Fruit fly (Drosophila melanogaster) whole organism, embryonic: ENCODE results near the gene CG16965.

Experiments used
- Atf6 ChIP-seq: fragments of 200-800 bp; sonication (Bioruptor generic); IDR thresholded peaks from 2 replicates; pipeline ENCODE4 v1.3.6; 2022; ENCODE audit warnings: missing biosample characterization, missing genetic modification characterization
- B-H1 ChIP-seq: fragments of 200-800 bp; sonication (Bioruptor generic); IDR thresholded peaks from 3 replicates; pipeline ENCODE4 v1.3.6; 2022; ENCODE audit warnings: missing biosample characterization, missing genetic modification characterization
- CG11085 ChIP-seq: fragments of 200-800 bp; sonication (Bioruptor generic); IDR thresholded peaks from 2 replicates; pipeline ENCODE4 v1.3.6; 2022; ENCODE audit warnings: missing biosample characterization, missing genetic modification characterization
- CG12236 ChIP-seq: fragments of 200-800 bp; sonication (Bioruptor generic); optimal IDR thresholded peaks from 2 replicates; lab custom pipeline; 2016; ENCODE audit warnings: missing biosample characterization, missing genetic modification characterization
- CG12391 ChIP-seq: fragments of 200-800 bp; sonication (Bioruptor generic); optimal IDR thresholded peaks from 3 replicates; lab custom pipeline; 2018; ENCODE audit warnings: missing biosample characterization, mild to moderate bottlenecking, missing genetic modification characterization, moderate library complexity
- CG13123 ChIP-seq: fragments of 200-800 bp; sonication (Bioruptor generic); optimal IDR thresholded peaks from 2 replicates; lab custom pipeline; 2016; ENCODE audit warnings: missing biosample characterization, missing genetic modification characterization
- CG14441 ChIP-seq: fragments of 200-800 bp; sonication (Bioruptor generic); IDR thresholded peaks from 2 replicates; pipeline ENCODE4 v1.3.6; 2022; ENCODE audit warnings: missing biosample characterization, missing genetic modification characterization
- CG14667 ChIP-seq: fragments of 200-800 bp; sonication (Bioruptor generic); IDR thresholded peaks from 2 replicates; pipeline ENCODE4 v1.3.6; 2022; ENCODE audit warnings: missing biosample characterization, missing genetic modification characterization
- CG14710 ChIP-seq: fragments of 200-800 bp; sonication (Bioruptor generic); optimal IDR thresholded peaks from 3 replicates; lab custom pipeline; 2019; ENCODE audit warnings: missing biosample characterization, mild to moderate bottlenecking, missing genetic modification characterization, moderate library complexity
- CG1529 ChIP-seq: fragments of 200-800 bp; sonication (Bioruptor generic); optimal IDR thresholded peaks from 3 replicates; lab custom pipeline; 2018; ENCODE audit warnings: missing biosample characterization, missing genetic modification characterization
- CG15514 ChIP-seq: fragments of 200-800 bp; sonication (Bioruptor generic); optimal IDR thresholded peaks from 3 replicates; lab custom pipeline; 2017; ENCODE audit warnings: missing biosample characterization, missing genetic modification characterization, mild to moderate bottlenecking, moderate library complexity, missing genetic modification reagents
- CG1603 ChIP-seq: fragments of 200-800 bp; sonication (Bioruptor generic); optimal IDR thresholded peaks from 2 replicates; lab custom pipeline; 2019; ENCODE audit warnings: missing biosample characterization, mild to moderate bottlenecking, missing genetic modification characterization, moderate library complexity
- CG16815 ChIP-seq: fragments of 200-800 bp; sonication (Bioruptor generic); optimal IDR thresholded peaks from 3 replicates; lab custom pipeline; 2017; ENCODE audit warnings: missing biosample characterization, mild to moderate bottlenecking, missing genetic modification characterization
- CG17361 ChIP-seq: fragments of 200-800 bp; sonication (Bioruptor generic); IDR thresholded peaks from 3 replicates; pipeline ENCODE4 v1.3.6; 2022; ENCODE audit warnings: missing biosample characterization, missing genetic modification characterization
- CG17612 ChIP-seq: fragments of 200-800 bp; sonication (Bioruptor generic); IDR thresholded peaks from 2 replicates; pipeline ENCODE4 v1.3.6; 2022; ENCODE audit warnings: missing biosample characterization, missing genetic modification characterization
- CG2120 ChIP-seq: fragments of 200-800 bp; sonication (Bioruptor generic); optimal IDR thresholded peaks from 3 replicates; lab custom pipeline; 2016; ENCODE audit warnings: missing biosample characterization, missing genetic modification characterization
- CG30020 ChIP-seq: fragments of 200-800 bp; optimal IDR thresholded peaks from 2 replicates; lab custom pipeline; 2019; ENCODE audit warnings: missing biosample characterization, mild to moderate bottlenecking, missing genetic modification characterization, moderate library complexity
- CG3847 ChIP-seq: fragments of 200-800 bp; sonication (Bioruptor generic); IDR thresholded peaks from 2 replicates; pipeline ENCODE4 v1.3.6; 2022; ENCODE audit warnings: missing biosample characterization, missing genetic modification characterization
- CG3995 ChIP-seq: fragments of 200-800 bp; sonication (Bioruptor generic); optimal IDR thresholded peaks from 3 replicates; lab custom pipeline; 2016; ENCODE audit warnings: missing biosample characterization, missing genetic modification characterization
- CG6175 ChIP-seq: fragments of 200-800 bp; sonication (Bioruptor generic); IDR thresholded peaks from 3 replicates; pipeline ENCODE4 v1.3.6; 2022; ENCODE audit warnings: missing biosample characterization, missing genetic modification characterization
- CG6254 ChIP-seq: fragments of 200-800 bp; sonication (Bioruptor generic); optimal IDR thresholded peaks from 3 replicates; lab custom pipeline; 2017; ENCODE audit warnings: mild to moderate bottlenecking, missing biosample characterization, missing genetic modification reagents, missing genetic modification characterization
- CG6813 ChIP-seq: fragments of 200-800 bp; sonication (Bioruptor generic); optimal IDR thresholded peaks from 2 replicates; lab custom pipeline; 2017; ENCODE audit warnings: missing biosample characterization, missing genetic modification characterization, mild to moderate bottlenecking, moderate library complexity, missing genetic modification reagents
- CG6854 ChIP-seq: fragments of 200-800 bp; sonication (Bioruptor generic); optimal IDR thresholded peaks from 3 replicates; lab custom pipeline; 2017; ENCODE audit warnings: missing biosample characterization, mild to moderate bottlenecking, missing genetic modification characterization
- CG8388 ChIP-seq: fragments of 200-800 bp; sonication (Bioruptor generic); optimal IDR thresholded peaks from 2 replicates; lab custom pipeline; 2019; ENCODE audit warnings: missing biosample characterization, mild to moderate bottlenecking, missing genetic modification characterization, moderate library complexity
- CG9609 ChIP-seq: fragments of 200-800 bp; sonication (Bioruptor generic); optimal IDR thresholded peaks from 3 replicates; lab custom pipeline; 2016; ENCODE audit warnings: missing biosample characterization, missing genetic modification characterization
- CrebB ChIP-seq: fragments of 200-800 bp; sonication (Bioruptor generic); optimal IDR thresholded peaks from 3 replicates; lab custom pipeline; 2018; ENCODE audit warnings: missing biosample characterization, mild to moderate bottlenecking, missing genetic modification characterization
- Doc2 ChIP-seq: fragments of 200-800 bp; sonication (Bioruptor generic); IDR thresholded peaks from 2 replicates; pipeline ENCODE4 v1.3.6; 2022; ENCODE audit warnings: missing biosample characterization, missing genetic modification characterization
- ERR ChIP-seq: fragments of 200-800 bp; sonication (Bioruptor generic); optimal IDR thresholded peaks from 2 replicates; lab custom pipeline; 2016; ENCODE audit warnings: missing biosample characterization, missing genetic modification characterization
- H2.0 ChIP-seq: fragments of 200-800 bp; sonication (Bioruptor generic); IDR thresholded peaks from 2 replicates; pipeline ENCODE4 v1.3.6; 2022; ENCODE audit warnings: missing biosample characterization, missing genetic modification characterization
- HLH54F ChIP-seq: fragments of 200-800 bp; sonication (Bioruptor generic); optimal IDR thresholded peaks from 3 replicates; lab custom pipeline; 2016; ENCODE audit warnings: missing biosample characterization, missing genetic modification characterization
- Med ChIP-seq: fragments of 200-800 bp; sonication (Bioruptor generic); peaks from one replicate; lab custom pipeline; 2016; ENCODE audit warnings: missing biosample characterization, missing genetic modification characterization, mild to moderate bottlenecking, inconsistent platforms, moderate library complexity
- Meics ChIP-seq: fragments of 200-800 bp; sonication (Bioruptor generic); optimal IDR thresholded peaks from 2 replicates; lab custom pipeline; 2017; ENCODE audit warnings: missing biosample characterization, mild to moderate bottlenecking, missing genetic modification characterization
- Opbp ChIP-seq: fragments of 200-800 bp; sonication (Bioruptor generic); IDR thresholded peaks from 3 replicates; pipeline ENCODE4 v1.3.6; 2022; ENCODE audit warnings: missing biosample characterization, missing genetic modification characterization; ENCODE audit not compliant: partially characterized antibody
- Sox102F ChIP-seq: fragments of 200-800 bp; sonication (Bioruptor generic); optimal IDR thresholded peaks from 2 replicates; lab custom pipeline; 2018; ENCODE audit warnings: missing biosample characterization, mild to moderate bottlenecking, missing genetic modification characterization, moderate library complexity
- Xrp1 ChIP-seq: fragments of 200-800 bp; sonication (Bioruptor generic); IDR thresholded peaks from 2 replicates; pipeline ENCODE4 v1.3.6; 2022; ENCODE audit warnings: missing biosample characterization, missing genetic modification characterization
- abd-A ChIP-seq: fragments of 200-800 bp; sonication (Bioruptor generic); optimal IDR thresholded peaks from 3 replicates; lab custom pipeline; 2019; ENCODE audit warnings: missing biosample characterization, mild to moderate bottlenecking, missing genetic modification characterization, moderate library complexity
- amos ChIP-seq: fragments of 200-800 bp; sonication (Bioruptor generic); IDR thresholded peaks from 2 replicates; pipeline ENCODE4 v1.3.6; 2022; ENCODE audit warnings: missing biosample characterization, missing genetic modification characterization; ENCODE audit not compliant: partially characterized antibody
- aop ChIP-seq: fragments of 200-800 bp; sonication (Bioruptor generic); IDR thresholded peaks from 2 replicates; pipeline ENCODE4 v1.3.6; 2022; ENCODE audit warnings: missing biosample characterization, missing genetic modification characterization
- bsh ChIP-seq, 2 experiments: fragments of 200-800 bp; sonication (Bioruptor generic); optimal IDR thresholded peaks; 2 replicates each; lab custom pipeline; 2017 to 2018; ENCODE audit warnings: mild to moderate bottlenecking in 2 of 2, missing biosample characterization in 2 of 2, missing genetic modification characterization in 2 of 2, moderate library complexity in 1 of 2
- exex ChIP-seq: fragments of 200-800 bp; sonication (Bioruptor generic); optimal IDR thresholded peaks from 4 replicates; lab custom pipeline; 2018; ENCODE audit warnings: missing biosample characterization, mild to moderate bottlenecking, missing genetic modification characterization, moderate library complexity
- gem ChIP-seq: fragments of 200-800 bp; sonication (Bioruptor generic); optimal IDR thresholded peaks from 2 replicates; lab custom pipeline; 2019; ENCODE audit warnings: missing biosample characterization, mild to moderate bottlenecking, missing genetic modification characterization, moderate library complexity
- hkb ChIP-seq, 2 experiments: fragments of 200-800 bp in 1 of 2; fragments of >200 bp in 1 of 2; sonication (Bioruptor generic) in 1 of 2; IDR thresholded peaks in 1 of 2; optimal IDR thresholded peaks in 1 of 2; 2 replicates each; pipeline versions ENCODE4 v1.3.6 to Lab custom; 2017 to 2022; ENCODE audit warnings: missing biosample characterization in 1 of 2, missing genetic modification characterization in 1 of 2
- knrl ChIP-seq: fragments of 200-800 bp; sonication (Bioruptor generic); IDR thresholded peaks from 3 replicates; pipeline ENCODE4 v1.3.6; 2022; ENCODE audit warnings: missing biosample characterization, missing genetic modification characterization; ENCODE audit not compliant: partially characterized antibody
- nmo ChIP-seq: fragments of 200-800 bp; sonication (Bioruptor generic); optimal IDR thresholded peaks from 2 replicates; lab custom pipeline; 2018; ENCODE audit warnings: missing biosample characterization, mild to moderate bottlenecking, missing genetic modification characterization, moderate library complexity
- peb ChIP-seq: fragments of 200-800 bp; sonication (Bioruptor generic); IDR thresholded peaks from 2 replicates; pipeline ENCODE4 v1.3.6; 2022; ENCODE audit warnings: missing biosample characterization, missing genetic modification characterization
- row ChIP-seq: fragments of 200-800 bp; sonication (Bioruptor generic); IDR thresholded peaks from 3 replicates; pipeline ENCODE4 v1.3.6; 2022; ENCODE audit warnings: missing biosample characterization, missing genetic modification characterization
- seq ChIP-seq: fragments of 200-800 bp; sonication (Bioruptor generic); IDR thresholded peaks from 2 replicates; pipeline ENCODE4 v1.3.6; 2022; ENCODE audit warnings: missing biosample characterization, missing genetic modification characterization
- tna ChIP-seq: fragments of 200-800 bp; sonication (Bioruptor generic); IDR thresholded peaks from 2 replicates; pipeline ENCODE4 v1.3.6; 2022; ENCODE audit warnings: missing biosample characterization, missing genetic modification characterization; ENCODE audit not compliant: partially characterized antibody
- tup ChIP-seq: fragments of 200-800 bp; sonication (Bioruptor generic); optimal IDR thresholded peaks from 2 replicates; lab custom pipeline; 2016; ENCODE audit warnings: missing biosample characterization, mild to moderate bottlenecking, missing genetic modification characterization, moderate library complexity
- tx ChIP-seq: fragments of 200-800 bp; sonication (Bioruptor generic); optimal IDR thresholded peaks from 2 replicates; lab custom pipeline; 2016; ENCODE audit warnings: missing biosample characterization, missing genetic modification characterization

Gene CG16965

dm6 chr2L:11980075-11980474 is 1.3 kb upstream of the CG16965 start (continued):
- TF ChIP-seq CG6854 (GFP tag; lab: Kevin White, UChicago) (no peak), peb (no peak), CrebB (no peak), Atf6 (GFP tag; lab: Robert Waterston, UW) (no peak), Meics (GFP tag; lab: Kevin White, UChicago) (no peak), CG1529 (no peak), bsh (GFP tag; optimal IDR thresholded peaks at IDR 0.05; lab: Kevin White, UChicago) (peak in 1 of 2 experiments; percentile 28), B-H1 (GFP tag; lab: Robert Waterston, UW) (no peak), gem (tag; lab: Kevin White, UChicago) (peak; percentile 62), hkb (optimal IDR thresholded peaks at IDR 0.05; lab: Kevin White, UChicago) (no peak), hkb (GFP tag; IDR thresholded peaks at IDR 0.05; lab: Robert Waterston, UW) (0 out of 2 replicates have a peak, but pooled peaks have one; percentile 15), CG11085 (no peak), Opbp (no peak), tna (GFP tag; lab: Robert Waterston, UW) (no peak), CG16815 (GFP tag; lab: Kevin White, UChicago) (peak; percentile 25), CG14710 (tag; lab: Kevin White, UChicago) (peak; percentile 7), Xrp1 (GFP tag; lab: Robert Waterston, UW) (peak; percentile 23; the same call in 1 of the 2 replicates), CG3995 (GFP tag; lab: Kevin White, UChicago) (no peak), Sox102F (peak; percentile 12), CG17612 (GFP tag; lab: Robert Waterston, UW) (no peak), CG15514 (no peak), CG12391 (peak; percentile 40), CG12236 (GFP tag; lab: Kevin White, UChicago) (no peak), CG3847 (GFP tag; lab: Robert Waterston, UW) (no peak), ERR (GFP tag; lab: Kevin White, UChicago) (no peak), CG17361 (GFP tag; lab: Robert Waterston, UW) (peak; percentile 22; the same call in 1 of the 3 replicates), CG9609 (no peak), amos (GFP tag; lab: Robert Waterston, UW) (no peak), nmo (GFP tag; lab: Kevin White, UChicago) (peak; percentile 28), HLH54F (GFP tag; lab: Kevin White, UChicago) (no peak), abd-A (no peak), knrl (GFP tag; lab: Robert Waterston, UW) (no peak), H2.0 (no peak), CG2120 (no peak), CG14667 (GFP tag; lab: Robert Waterston, UW) (no peak), tup (GFP tag; lab: Kevin White, UChicago) (no peak), exex (tag; lab: Kevin White, UChicago) (no peak), CG1603 (peak; percentile 29), CG30020 (tag; lab: Kevin White, UChicago) (no peak), Doc2 (GFP tag; lab: Robert Waterston, UW) (no peak), CG8388 (GFP tag; lab: Kevin White, UChicago) (peak; percentile 27), aop (GFP tag; lab: Robert Waterston, UW) (no peak), CG6175 (GFP tag; lab: Robert Waterston, UW) (0 out of 3 replicates have a peak, but pooled peaks have one; percentile 2), tx (GFP tag; lab: Kevin White, UChicago) (no peak), Med (GFP tag; lab: Kevin White, UChicago) (peak; percentile 52), CG6254 (GFP tag; lab: Kevin White, UChicago) (no peak), CG6813 (no peak), row (peak; percentile 36; the same call in 1 of the 3 replicates), CG14441 (no peak), seq (GFP tag; lab: Robert Waterston, UW) (no peak), CG13123 (GFP tag; lab: Kevin White, UChicago) (no peak)
